Worm (Caenorhabditis elegans) whole organism, L1 larva: Measurements from ENCODE around the gene nkat-1.
A peak's percentile ranks its signal among the peaks of the same experiment; 100 is the strongest.

Source experiments
- C04F5.9 ChIP-seq: sonication (generic microtip); optimal IDR thresholded peaks from 2 replicates; lab custom pipeline; 2016; ENCODE audit warnings: missing genetic modification characterization, missing compliant biosample characterization
- C34B4.2 ChIP-seq: sonication (generic microtip); optimal IDR thresholded peaks from 2 replicates; lab custom pipeline; 2017; ENCODE audit warnings: mild to moderate bottlenecking, missing genetic modification characterization, missing compliant biosample characterization
- aha-1 ChIP-seq: fragments of 150-350 bp; optimal IDR thresholded peaks from 2 replicates; lab custom pipeline; 2014; ENCODE audit warnings: missing biosample characterization, missing genetic modification characterization
- dsc-1 ChIP-seq: sonication (generic microtip); optimal IDR thresholded peaks from 2 replicates; lab custom pipeline; 2016; ENCODE audit warnings: mild to moderate bottlenecking, missing genetic modification characterization, missing compliant biosample characterization
- efl-3 ChIP-seq: fragments of 200-800 bp; sonication (Bioruptor generic); optimal IDR thresholded peaks from 2 replicates; lab custom pipeline; 2018; ENCODE audit warnings: mild to moderate bottlenecking, missing genetic modification characterization, missing compliant biosample characterization
- fkh-10 ChIP-seq: sonication (generic microtip); optimal IDR thresholded peaks from 2 replicates; lab custom pipeline; 2017; ENCODE audit warnings: missing biosample characterization, missing genetic modification reagents, missing genetic modification characterization
- fkh-4 ChIP-seq: sonication (generic microtip); optimal IDR thresholded peaks from 2 replicates; lab custom pipeline; 2016; ENCODE audit warnings: missing compliant biosample characterization, missing genetic modification characterization, borderline replicate concordance
- fos-1 ChIP-seq: fragments of 150-350 bp; optimal IDR thresholded peaks from 2 replicates; lab custom pipeline; 2014; ENCODE audit warnings: missing biosample characterization, missing genetic modification characterization
- isw-1 ChIP-seq: fragments of 200-800 bp; sonication (Bioruptor generic); IDR thresholded peaks from 2 replicates; pipeline ENCODE4 v1.3.6; 2022; ENCODE audit warnings: missing genetic modification characterization, missing compliant biosample characterization
- lin-13 ChIP-seq: fragments of 150-350 bp; optimal IDR thresholded peaks from 2 replicates; lab custom pipeline; 2014; ENCODE audit warnings: missing biosample characterization, missing genetic modification reagents, missing genetic modification characterization
- lin-15B ChIP-seq: fragments of 150-350 bp; sonication (generic microtip); optimal IDR thresholded peaks from 3 replicates; lab custom pipeline; 2014; ENCODE audit warnings: missing biosample characterization, missing genetic modification characterization
- lsy-2 ChIP-seq, 2 experiments: fragments of 150-350 bp; optimal IDR thresholded peaks; 2 replicates each; lab custom pipeline; 2014; ENCODE audit warnings: missing biosample characterization in 2 of 2, missing genetic modification characterization in 2 of 2
- mab-9 ChIP-seq: fragments of 200-800 bp; sonication (Bioruptor generic); IDR thresholded peaks from 2 replicates; pipeline ENCODE4 v1.3.6; 2022; ENCODE audit warnings: missing genetic modification reagents, missing genetic modification characterization, missing compliant biosample characterization
- mdl-1 ChIP-seq, 2 experiments: fragments of 150-350 bp; optimal IDR thresholded peaks; 2 replicates each; lab custom pipeline; 2014 to 2017; ENCODE audit warnings: missing biosample characterization in 2 of 2, missing genetic modification characterization in 2 of 2, inconsistent platforms in 1 of 2
- mep-1 ChIP-seq: fragments of 150-350 bp; optimal IDR thresholded peaks from 2 replicates; lab custom pipeline; 2014; ENCODE audit warnings: missing biosample characterization, missing genetic modification characterization
- nhr-19 ChIP-seq: fragments of 200-800 bp; sonication (Bioruptor generic); conservative IDR thresholded peaks from 2 replicates; pipeline ENCODE4 v1.3.6; 2022; ENCODE audit warnings: missing genetic modification characterization, missing compliant biosample characterization
- nhr-237 ChIP-seq: fragments of 150-350 bp; optimal IDR thresholded peaks from 2 replicates; lab custom pipeline; 2014; ENCODE audit warnings: missing biosample characterization, missing genetic modification characterization
- nhr-28 ChIP-seq: fragments of 150-350 bp; optimal IDR thresholded peaks from 2 replicates; lab custom pipeline; 2014; ENCODE audit warnings: missing biosample characterization, missing genetic modification characterization
- nhr-47 ChIP-seq: sonication (generic microtip); optimal IDR thresholded peaks from 2 replicates; lab custom pipeline; 2016; ENCODE audit warnings: mild to moderate bottlenecking, missing genetic modification characterization, moderate library complexity, missing compliant biosample characterization
- nhr-77 ChIP-seq: fragments of 150-350 bp; optimal IDR thresholded peaks from 2 replicates; lab custom pipeline; 2014; ENCODE audit warnings: missing biosample characterization, missing genetic modification characterization
- nhr-84 ChIP-seq: sonication (generic microtip); optimal IDR thresholded peaks from 2 replicates; lab custom pipeline; 2017; ENCODE audit warnings: missing biosample characterization, missing genetic modification characterization
- nhr-85 ChIP-seq: sonication (generic microtip); peaks from one replicate; lab custom pipeline; 2016; ENCODE audit warnings: missing genetic modification characterization, inconsistent platforms, missing compliant biosample characterization
- pag-3 ChIP-seq: sonication (generic microtip); optimal IDR thresholded peaks from 2 replicates; lab custom pipeline; 2017; ENCODE audit warnings: missing genetic modification characterization, mild to moderate bottlenecking, missing compliant biosample characterization, antibody characterized with exemption, borderline replicate concordance; ENCODE audit not compliant: insufficient read depth
- pax-3 ChIP-seq: fragments of 200-800 bp; sonication (Bioruptor generic); optimal IDR thresholded peaks from 2 replicates; lab custom pipeline; 2018; ENCODE audit warnings: mild to moderate bottlenecking, missing genetic modification characterization, moderate library complexity, missing compliant biosample characterization
- rnt-1 ChIP-seq: sonication (generic microtip); optimal IDR thresholded peaks from 2 replicates; lab custom pipeline; 2016; ENCODE audit warnings: mild to moderate bottlenecking, missing genetic modification characterization, moderate library complexity, missing compliant biosample characterization
- sox-4 ChIP-seq: sonication (generic microtip); optimal IDR thresholded peaks from 2 replicates; lab custom pipeline; 2016; ENCODE audit warnings: missing genetic modification characterization, missing compliant biosample characterization
- sup-37 ChIP-seq: fragments of 200-800 bp; sonication (Bioruptor generic); optimal IDR thresholded peaks from 2 replicates; lab custom pipeline; 2018; ENCODE audit warnings: mild to moderate bottlenecking, missing genetic modification characterization, missing compliant biosample characterization
- tbx-2 ChIP-seq: sonication (generic microtip); optimal IDR thresholded peaks from 2 replicates; lab custom pipeline; 2016; ENCODE audit warnings: missing genetic modification characterization, missing compliant biosample characterization
- unc-86 ChIP-seq: sonication (generic microtip); optimal IDR thresholded peaks from 2 replicates; lab custom pipeline; 2016; ENCODE audit warnings: missing genetic modification characterization, missing compliant biosample characterization
- unc-98 ChIP-seq: fragments of 200-800 bp; sonication (Bioruptor generic); IDR thresholded peaks from 2 replicates; pipeline ENCODE4 v1.3.6; 2022; ENCODE audit warnings: missing genetic modification characterization, missing compliant biosample characterization
- xbp-1 ChIP-seq: sonication (generic microtip); optimal IDR thresholded peaks from 2 replicates; lab custom pipeline; 2016; ENCODE audit warnings: missing genetic modification characterization, missing compliant biosample characterization
- zag-1 ChIP-seq: fragments of 150-350 bp; optimal IDR thresholded peaks from 2 replicates; lab custom pipeline; 2014; ENCODE audit warnings: missing biosample characterization, missing genetic modification characterization
- zip-4 ChIP-seq: fragments of 200-800 bp; sonication (Bioruptor generic); optimal IDR thresholded peaks from 2 replicates; lab custom pipeline; 2018; ENCODE audit warnings: mild to moderate bottlenecking, missing genetic modification characterization, moderate library complexity, missing compliant biosample characterization
- ztf-4 ChIP-seq: fragments of 150-350 bp; optimal IDR thresholded peaks from 2 replicates; lab custom pipeline; 2014; ENCODE audit warnings: missing biosample characterization, missing genetic modification characterization

nkat-1 gene

DNA sequence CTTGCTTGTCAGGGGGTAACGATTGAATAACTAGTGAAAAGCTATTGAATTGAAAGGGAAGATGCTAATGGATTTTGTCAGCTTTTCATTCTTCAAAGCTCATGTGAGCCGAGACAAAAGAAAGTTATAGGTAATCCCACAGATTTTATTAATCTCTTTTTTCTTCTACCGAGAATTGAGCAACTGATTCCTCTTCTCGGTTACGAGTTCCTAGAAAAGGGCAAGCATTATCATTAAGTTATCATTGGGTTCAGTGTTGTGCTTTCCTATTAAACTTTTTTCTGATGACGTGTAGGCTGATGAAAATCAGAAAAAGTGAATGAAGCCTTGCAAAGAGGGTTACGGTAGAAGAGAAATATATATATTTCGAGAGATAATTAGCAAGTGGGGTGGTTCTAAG is 45.7 kb upstream of the nkat-1 start (continued):
- TF ChIP-seq nhr-237 (tag; lab: Kevin White, UChicago): no peak
- no peak for TF ChIP-seq zip-4 (GFP tag; lab: Kevin White, UChicago)
- TF ChIP-seq mdl-1 (tag; optimal IDR thresholded peaks at IDR 0.05; lab: Kevin White, UChicago): no peak

DNA sequence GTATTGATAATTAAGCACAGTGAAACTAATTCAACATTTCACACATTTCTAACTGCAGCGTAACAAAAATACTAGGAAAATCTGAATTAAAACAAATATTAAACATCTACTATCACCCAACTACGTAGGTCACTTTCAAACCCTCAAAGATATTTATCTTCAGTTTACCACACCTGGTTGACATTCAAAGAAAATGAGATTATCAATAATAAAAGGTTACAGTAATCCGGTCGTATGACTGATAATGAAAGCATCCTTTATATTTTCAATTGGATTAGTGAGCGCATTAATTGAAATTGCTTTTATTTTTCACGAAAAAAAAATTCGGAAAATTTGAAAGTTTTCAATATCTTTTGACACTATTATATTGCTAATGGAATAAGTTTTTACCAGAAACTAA is 42.6 kb upstream of the nkat-1 start:
- no peak for TF ChIP-seq efl-3 (GFP tag; lab: Kevin White, UChicago)
- peak; percentile 55 for TF ChIP-seq pax-3 (tag; lab: Kevin White, UChicago)
- TF ChIP-seq sox-4 (tag; lab: Kevin White, UChicago): peak; percentile 36
- TF ChIP-seq dsc-1: peak; percentile 88
- TF ChIP-seq zag-1: no peak
- TF ChIP-seq nhr-28 (tag; lab: Kevin White, UChicago): no peak
- TF ChIP-seq pag-3: no peak
- no peak for TF ChIP-seq nhr-84 (tag; lab: Kevin White, UChicago)
- no peak for TF ChIP-seq lin-13 (GFP tag; lab: Kevin White, UChicago)

- TF ChIP-seq unc-98 (GFP tag; lab: Robert Waterston, UW): no peak
- TF ChIP-seq lin-15B (tag; lab: Kevin White, UChicago): no peak
Observed at ce11 chrX:14180151-14180550, 40.2 kb upstream of the nkat-1 start, which contains the start of gene C37E2.3. Gene C37E2.3 (plus strand): TSS chrX:14180451.

- TF ChIP-seq isw-1 (GFP tag; lab: Robert Waterston, UW) (no peak), aha-1 (tag; lab: Kevin White, UChicago) (no peak), dsc-1 (no peak), unc-86 (tag; lab: Kevin White, UChicago) (no peak), mep-1 (tag; lab: Kevin White, UChicago) (no peak), fkh-10 (no peak), fkh-4 (no peak), lin-15B (tag; lab: Kevin White, UChicago) (no peak)
Observed at ce11 chrX:14179488-14179887, 39.5 kb upstream of the nkat-1 start.

DNA sequence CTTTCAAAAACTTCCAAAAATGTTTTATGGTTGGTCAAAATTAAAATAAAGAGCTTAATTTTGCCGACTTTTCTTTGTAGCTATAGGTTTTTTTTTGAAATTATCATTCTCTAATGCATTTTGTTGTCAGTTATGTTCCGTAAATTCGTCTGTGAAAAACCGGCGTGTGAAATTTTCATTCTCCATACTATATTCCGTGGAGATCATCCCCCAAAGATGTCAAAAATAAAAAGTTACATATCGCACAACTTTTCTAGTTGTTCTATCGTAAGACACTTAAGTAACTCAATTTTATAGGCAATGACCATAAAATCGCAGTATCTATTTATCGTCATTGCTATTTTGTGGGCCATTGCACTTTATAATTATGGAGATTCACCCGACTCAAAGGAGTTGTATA is 38.7 kb upstream of the nkat-1 start, which contains the start of gene C37E2.10:
C37E2.10 (plus strand) TSS at position 301 of the 400 bp plus-strand sequence.
- TF ChIP-seq nhr-77 (no peak), C04F5.9 (tag; lab: Kevin White, UChicago) (no peak), nhr-84 (tag; lab: Kevin White, UChicago) (no peak), xbp-1 (tag; lab: Kevin White, UChicago) (no peak), fos-1 (no peak), sup-37 (no peak), zag-1 (no peak)

DNA sequence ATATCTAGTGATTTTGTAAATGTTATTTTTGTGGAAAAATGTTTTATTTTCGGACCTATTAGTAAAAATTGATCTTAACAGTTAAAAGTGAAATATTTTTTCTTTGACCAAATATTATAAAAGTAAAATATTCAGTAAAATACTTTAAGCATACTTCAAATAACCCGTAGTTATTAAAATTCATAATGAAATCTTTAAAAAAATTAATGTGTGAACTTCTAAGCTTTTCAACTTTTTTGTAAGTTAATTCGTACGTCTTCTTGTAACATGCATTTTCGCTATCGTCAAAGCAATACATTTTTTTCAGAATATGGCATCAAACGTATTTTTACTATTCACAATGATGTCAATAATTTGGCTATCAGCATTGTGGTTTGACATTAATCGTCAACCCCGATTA is 35.8 kb upstream of the nkat-1 start, which contains the start of gene C37E2.2:
C37E2.2 (plus strand) TSS at position 301 of the 400 bp plus-strand sequence.
- no peak for TF ChIP-seq ztf-4 (tag; lab: Kevin White, UChicago)
- no peak for TF ChIP-seq rnt-1
- no peak for TF ChIP-seq lsy-2 (tag; optimal IDR thresholded peaks at IDR 0.05; lab: Kevin White, UChicago)
- no peak for TF ChIP-seq tbx-2
- TF ChIP-seq C34B4.2 (tag; lab: Kevin White, UChicago): no peak
- no peak for TF ChIP-seq aha-1 (tag; lab: Kevin White, UChicago)
- no peak for TF ChIP-seq pag-3
- TF ChIP-seq C04F5.9 (tag; lab: Kevin White, UChicago): no peak
- no peak for TF ChIP-seq nhr-19 (GFP tag; lab: Robert Waterston, UW)
- TF ChIP-seq sup-37: no peak
- no peak for TF ChIP-seq nhr-85 (tag; lab: Kevin White, UChicago)
- TF ChIP-seq nhr-47 (tag; lab: Kevin White, UChicago): no peak
- no peak for TF ChIP-seq mab-9 (GFP tag; lab: Robert Waterston, UW)
